Fruit fly (Drosophila melanogaster) whole organism, wandering third instar larva: ENCODE results near the gene PIP82.

Experiments used
- Abd-B ChIP-seq: fragments of >200 bp; optimal IDR thresholded peaks from 2 replicates; lab custom pipeline; 2017; ENCODE audit warnings: missing biosample characterization, missing genetic modification characterization
- CG32264 ChIP-seq: fragments of 200-800 bp; sonication (Bioruptor generic); optimal IDR thresholded peaks from 2 replicates; lab custom pipeline; 2016; ENCODE audit warnings: missing biosample characterization, missing genetic modification characterization
- CG9705 ChIP-seq: fragments of 200-800 bp; sonication (Bioruptor generic); optimal IDR thresholded peaks from 2 replicates; lab custom pipeline; 2018; ENCODE audit warnings: missing biosample characterization, mild to moderate bottlenecking, missing genetic modification characterization
- CrebA ChIP-seq: fragments of 200-800 bp; sonication (Bioruptor generic); optimal IDR thresholded peaks from 2 replicates; lab custom pipeline; 2016; ENCODE audit warnings: missing biosample characterization, mild to moderate bottlenecking, missing genetic modification characterization, borderline replicate concordance
- Dif ChIP-seq: fragments of 200-275, 200-300 bp; sonication (Bioruptor generic); optimal IDR thresholded peaks from 2 replicates; lab custom pipeline; 2018; ENCODE audit warnings: missing biosample characterization, missing genetic modification characterization; ENCODE audit not compliant: partially characterized antibody
- GATAd ChIP-seq: sonication (Bioruptor generic); optimal IDR thresholded peaks from 2 replicates; lab custom pipeline; 2016; ENCODE audit warnings: missing biosample characterization, missing genetic modification characterization
- HLH106 ChIP-seq: fragments of 200-800 bp; optimal IDR thresholded peaks from 3 replicates; lab custom pipeline; 2019; ENCODE audit warnings: missing biosample characterization, mild to moderate bottlenecking, missing genetic modification characterization, moderate library complexity
- Hnf4 ChIP-seq: fragments of 200-800 bp; sonication (Bioruptor generic); optimal IDR thresholded peaks from 2 replicates; lab custom pipeline; 2016; ENCODE audit warnings: missing biosample characterization, mild to moderate bottlenecking, missing genetic modification characterization
- Hr78 ChIP-seq: fragments of >200 bp; optimal IDR thresholded peaks from 2 replicates; lab custom pipeline; 2017; ENCODE audit warnings: missing biosample characterization, missing genetic modification characterization
- Jra ChIP-seq: sonication (Bioruptor generic); optimal IDR thresholded peaks from 2 replicates; lab custom pipeline; 2016; ENCODE audit warnings: missing biosample characterization, missing genetic modification characterization
- Mio ChIP-seq: sonication (Bioruptor generic); optimal IDR thresholded peaks from 2 replicates; lab custom pipeline; 2016; ENCODE audit warnings: missing biosample characterization, missing genetic modification characterization
- Myc ChIP-seq: fragments of >200 bp; optimal IDR thresholded peaks from 2 replicates; lab custom pipeline; 2017
- OdsH ChIP-seq: fragments of 200-800 bp; sonication (Bioruptor generic); optimal IDR thresholded peaks from 2 replicates; lab custom pipeline; 2016; ENCODE audit warnings: missing biosample characterization, mild to moderate bottlenecking, missing genetic modification characterization
- Rel ChIP-seq, 2 experiments: fragments of 200-800 bp; sonication (Bioruptor generic) in 1 of 2; optimal IDR thresholded peaks; 2 replicates in 1 of 2; 3 replicates in 1 of 2; lab custom pipeline; 2016 to 2019; ENCODE audit warnings: mild to moderate bottlenecking in 2 of 2, missing biosample characterization in 2 of 2, missing genetic modification characterization in 2 of 2, moderate library complexity in 1 of 2
- Sp1 ChIP-seq: fragments of 200-800 bp; sonication (Bioruptor generic); optimal IDR thresholded peaks from 3 replicates; lab custom pipeline; 2019; ENCODE audit warnings: missing biosample characterization, mild to moderate bottlenecking, missing genetic modification characterization, moderate library complexity
- Vsx2 ChIP-seq: fragments of 200-300, 225-300 bp; sonication (Bioruptor generic); optimal IDR thresholded peaks from 2 replicates; lab custom pipeline; 2018; ENCODE audit warnings: missing biosample characterization, missing genetic modification characterization; ENCODE audit not compliant: partially characterized antibody
- br ChIP-seq: fragments of 200-800 bp; sonication (Bioruptor generic); optimal IDR thresholded peaks from 2 replicates; lab custom pipeline; 2016; ENCODE audit warnings: missing biosample characterization, missing genetic modification characterization
- brk ChIP-seq: fragments of 200-800 bp; sonication (Bioruptor generic); optimal IDR thresholded peaks from 2 replicates; lab custom pipeline; 2016; ENCODE audit warnings: missing biosample characterization, mild to moderate bottlenecking, missing genetic modification characterization
- dl ChIP-seq, 2 experiments: fragments of 175-275, 200-275 bp in 1 of 2; fragments of 200-275 bp in 1 of 2; sonication (Bioruptor generic); optimal IDR thresholded peaks; lab custom pipeline; 2018; ENCODE audit warnings: mild to moderate bottlenecking in 2 of 2, missing biosample characterization in 2 of 2, missing genetic modification characterization in 2 of 2, moderate library complexity in 2 of 2; ENCODE audit not compliant: partially characterized antibody in 2 of 2, insufficient read depth in 1 of 2
- dmrt93B ChIP-seq: fragments of 200-800 bp; sonication (Bioruptor generic); optimal IDR thresholded peaks from 2 replicates; lab custom pipeline; 2018; ENCODE audit warnings: missing biosample characterization, mild to moderate bottlenecking, missing genetic modification characterization
- dsf ChIP-seq: sonication (Bioruptor generic); optimal IDR thresholded peaks from 2 replicates; lab custom pipeline; 2016; ENCODE audit warnings: missing biosample characterization, missing genetic modification characterization, borderline replicate concordance
- ey ChIP-seq: fragments of 200-800 bp; sonication (Bioruptor generic); optimal IDR thresholded peaks from 2 replicates; lab custom pipeline; 2016; ENCODE audit warnings: missing biosample characterization, missing genetic modification characterization
- foxo ChIP-seq, 2 experiments: fragments of 200-800 bp; sonication (Bioruptor generic); optimal IDR thresholded peaks; 2 replicates in 1 of 2; 3 replicates in 1 of 2; lab custom pipeline; 2016 to 2017; ENCODE audit warnings: missing biosample characterization in 2 of 2, missing genetic modification characterization in 2 of 2
- fru ChIP-seq: fragments of 200-800 bp; sonication (Bioruptor generic); optimal IDR thresholded peaks from 3 replicates; lab custom pipeline; 2016; ENCODE audit warnings: missing biosample characterization, mild to moderate bottlenecking, missing genetic modification characterization
- h ChIP-seq: fragments of 200-800 bp; sonication (Bioruptor generic); optimal IDR thresholded peaks from 3 replicates; lab custom pipeline; 2016; ENCODE audit warnings: missing biosample characterization, mild to moderate bottlenecking, missing genetic modification characterization
- lola ChIP-seq: fragments of >200 bp; optimal IDR thresholded peaks from 2 replicates; lab custom pipeline; 2017; ENCODE audit warnings: missing biosample characterization, missing genetic modification characterization
- pan ChIP-seq: fragments of >200 bp; optimal IDR thresholded peaks from 2 replicates; lab custom pipeline; 2017
- psq ChIP-seq: fragments of 200-800 bp; sonication (Bioruptor generic); optimal IDR thresholded peaks from 3 replicates; lab custom pipeline; 2017; ENCODE audit warnings: missing biosample characterization, mild to moderate bottlenecking, missing genetic modification characterization, moderate library complexity
- rgr ChIP-seq: fragments of 200-800 bp; sonication (Bioruptor generic); optimal IDR thresholded peaks from 3 replicates; lab custom pipeline; 2016; ENCODE audit warnings: missing biosample characterization, mild to moderate bottlenecking, missing genetic modification characterization
- sage ChIP-seq: fragments of 200-800 bp; sonication (Bioruptor generic); optimal IDR thresholded peaks from 2 replicates; lab custom pipeline; 2016; ENCODE audit warnings: missing biosample characterization, mild to moderate bottlenecking, missing genetic modification characterization
- sv ChIP-seq: fragments of 200-800 bp; sonication (Bioruptor generic); optimal IDR thresholded peaks from 3 replicates; lab custom pipeline; 2016; ENCODE audit warnings: missing biosample characterization, missing genetic modification characterization
- tai ChIP-seq: sonication (Bioruptor generic); optimal IDR thresholded peaks from 2 replicates; lab custom pipeline; 2016; ENCODE audit warnings: missing biosample characterization, missing genetic modification characterization
- usp ChIP-seq: fragments of >200 bp; optimal IDR thresholded peaks from 2 replicates; lab custom pipeline; 2017; ENCODE audit warnings: missing biosample characterization, missing genetic modification characterization
- woc ChIP-seq: sonication (Bioruptor generic); optimal IDR thresholded peaks from 2 replicates; lab custom pipeline; 2016; ENCODE audit warnings: missing biosample characterization, mild to moderate bottlenecking, missing genetic modification characterization

Gene PIP82

DNA sequence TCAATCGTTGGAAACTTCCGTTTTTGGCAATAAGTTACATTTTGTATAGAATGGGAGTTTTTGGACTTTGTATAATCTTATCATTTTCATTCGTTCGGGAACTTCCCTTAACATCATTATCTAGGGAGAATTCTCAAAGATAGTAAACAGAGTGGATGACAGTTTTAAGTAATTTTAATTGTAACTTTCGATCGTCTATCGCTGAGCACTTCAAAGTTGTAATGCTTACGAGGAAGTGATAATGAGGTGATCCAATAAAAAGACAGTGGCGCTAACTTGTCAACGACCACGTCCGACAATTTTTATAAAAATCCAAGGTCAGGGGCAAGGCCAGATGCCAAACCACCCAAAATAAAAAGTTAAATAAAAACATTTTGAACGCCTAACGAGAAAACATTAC, 33.1 kb downstream of the PIP82 start:
- TF ChIP-seq Dif (GFP tag; lab: Kevin White, UChicago): no peak
- no peak for TF ChIP-seq GATAd (GFP tag; lab: Kevin White, UChicago)
- TF ChIP-seq h (GFP tag; lab: Kevin White, UChicago): no peak
- no peak for TF ChIP-seq Jra (GFP tag; lab: Kevin White, UChicago)
- TF ChIP-seq ey (GFP tag; lab: Kevin White, UChicago): no peak
- TF ChIP-seq usp (GFP tag; lab: Kevin White, UChicago): no peak
- no peak for TF ChIP-seq CG9705
- no peak for TF ChIP-seq foxo (GFP tag; optimal IDR thresholded peaks at IDR 0.05; lab: Kevin White, UChicago)
- TF ChIP-seq Rel (GFP tag; optimal IDR thresholded peaks at IDR 0.05; lab: Kevin White, UChicago): no peak
- no peak for TF ChIP-seq Rel (tag; optimal IDR thresholded peaks at IDR 0.05; lab: Kevin White, UChicago)
- TF ChIP-seq, all 38 proteins: peak for 0

DNA sequence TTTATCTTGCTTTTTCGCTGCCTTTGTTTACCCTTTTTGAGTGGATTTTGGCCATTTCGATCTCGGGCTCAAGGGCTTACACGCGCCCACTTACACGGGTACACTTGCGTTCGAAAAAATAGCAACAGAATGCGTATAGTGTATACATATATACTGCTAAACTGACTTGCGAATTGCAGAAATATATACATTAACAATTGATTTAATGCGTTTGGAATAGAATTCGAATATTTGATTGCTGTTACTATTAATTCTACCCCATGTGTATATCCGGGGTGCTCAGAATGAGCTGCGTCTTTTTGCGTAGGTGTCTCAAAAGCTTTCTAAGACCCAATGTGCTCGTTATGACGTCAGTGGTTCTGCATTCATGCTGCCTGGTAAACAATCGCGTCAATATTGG, 36.0 kb downstream of the PIP82 start:
- TF ChIP-seq foxo (GFP tag; optimal IDR thresholded peaks at IDR 0.05; lab: Kevin White, UChicago) (no peak), rgr (peak; percentile 9), pan (lab: Kevin White, UChicago) (no peak), Vsx2 (GFP tag; lab: Kevin White, UChicago) (no peak), dsf (GFP tag; lab: Kevin White, UChicago) (no peak), br (no peak), fru (GFP tag; lab: Kevin White, UChicago) (peak; percentile 24), dl (GFP tag; optimal IDR thresholded peaks at IDR 0.05; lab: Kevin White, UChicago; ENCODE audit: insufficient read depth in 1 of 2, partially characterized antibody in 2 of 2) (no peak), lola (GFP tag; lab: Kevin White, UChicago) (no peak), sage (GFP tag; lab: Kevin White, UChicago) (no peak), Sp1 (no peak), ey (GFP tag; lab: Kevin White, UChicago) (no peak), Dif (GFP tag; lab: Kevin White, UChicago) (no peak), CG32264 (GFP tag; lab: Kevin White, UChicago) (no peak), h (GFP tag; lab: Kevin White, UChicago) (no peak), CrebA (GFP tag; lab: Kevin White, UChicago) (no peak), brk (GFP tag; lab: Kevin White, UChicago) (no peak)

DNA sequence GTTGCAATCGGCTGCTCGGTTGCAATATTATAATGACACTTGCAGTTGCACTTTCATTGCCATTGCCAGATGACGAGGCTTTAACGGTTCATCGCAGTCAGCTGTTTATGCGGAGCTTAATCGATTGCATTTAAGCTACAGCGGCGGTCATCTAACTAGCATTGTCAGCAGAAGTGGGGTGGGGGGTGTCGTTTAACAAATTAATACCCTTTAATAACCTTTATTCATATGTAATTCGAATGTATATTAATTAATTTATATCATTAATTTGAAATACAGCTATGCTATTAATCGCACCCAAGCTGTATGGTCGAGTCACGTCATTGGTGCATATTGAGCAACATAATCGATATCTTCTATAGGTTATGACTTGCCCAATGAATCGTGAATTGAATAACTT, 36.6 kb downstream of the PIP82 start:
- peak; percentile 56 for TF ChIP-seq rgr
- TF ChIP-seq Sp1: peak; percentile 49
- peak; percentile 34 for TF ChIP-seq sage (GFP tag; lab: Kevin White, UChicago)
- TF ChIP-seq Abd-B: no peak
- TF ChIP-seq Hr78 (GFP tag; lab: Kevin White, UChicago): no peak
- no peak for TF ChIP-seq lola (GFP tag; lab: Kevin White, UChicago)
- no peak for TF ChIP-seq dsf (GFP tag; lab: Kevin White, UChicago)
- peak; percentile 19 for TF ChIP-seq ey (GFP tag; lab: Kevin White, UChicago)
- peak in 1 of 2 experiments; percentile 68 for TF ChIP-seq foxo (GFP tag; optimal IDR thresholded peaks at IDR 0.05; lab: Kevin White, UChicago)
- TF ChIP-seq GATAd (GFP tag; lab: Kevin White, UChicago): no peak
- TF ChIP-seq h (GFP tag; lab: Kevin White, UChicago): peak; percentile 48
- peak; percentile 45 for TF ChIP-seq dmrt93B (GFP tag; lab: Kevin White, UChicago)
- TF ChIP-seq Myc: no peak
- peak; percentile 34 for TF ChIP-seq sv (GFP tag; lab: Kevin White, UChicago)
- no peak for TF ChIP-seq woc (GFP tag; lab: Kevin White, UChicago)
- TF ChIP-seq OdsH (GFP tag; lab: Kevin White, UChicago): no peak
- TF ChIP-seq Dif (GFP tag; lab: Kevin White, UChicago): no peak
- no peak for TF ChIP-seq Mio (GFP tag; lab: Kevin White, UChicago)
- peak; percentile 68 for TF ChIP-seq HLH106
- no peak for TF ChIP-seq tai
- TF ChIP-seq fru (GFP tag; lab: Kevin White, UChicago): peak; percentile 26
- TF ChIP-seq psq (GFP tag; lab: Kevin White, UChicago): peak; percentile 24
- peak; percentile 17 for TF ChIP-seq Hnf4 (GFP tag; lab: Kevin White, UChicago)
